Worm (Caenorhabditis elegans): ENCODE results near the gene Y24F12A.1.

DNA sequence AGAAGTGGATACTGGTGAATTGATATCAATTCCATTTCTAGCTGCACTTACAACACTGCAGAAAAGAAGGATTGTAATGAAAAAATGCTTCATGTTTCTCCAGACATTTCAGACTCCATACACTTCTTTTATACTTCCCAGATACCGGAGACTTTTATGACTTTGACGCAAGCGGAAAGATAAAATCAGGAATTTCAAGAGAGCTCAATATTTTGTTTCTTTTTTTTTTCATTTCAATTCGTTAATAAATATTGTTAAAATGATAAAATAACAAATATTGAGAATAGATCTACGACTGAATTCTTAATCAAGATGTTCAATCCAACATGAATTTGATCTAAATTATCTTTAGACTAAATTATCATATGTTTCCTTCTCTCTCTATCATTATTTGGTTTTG is 20.4 kb downstream of the Y24F12A.1 start, which contains the start of gene lys-5:
- TF ChIP-seq skn-1 (tag; optimal IDR thresholded peaks at IDR 0.05) (no peak), fos-1 (tag; optimal IDR thresholded peaks at IDR 0.05) (no peak), nhr-76 (tag; optimal IDR thresholded peaks at IDR 0.05) (no peak), nhr-237 (tag; optimal IDR thresholded peaks at IDR 0.05) (no peak)
